Worm (Caenorhabditis elegans): ENCODE results near the gene Y39E4B.5.
A peak's percentile ranks its signal among the peaks of the same experiment; 100 is the strongest.

Gene Y39E4B.5

ce11 chrIII:13152697-13153391 lies 16.9 kb upstream of the Y39E4B.5 start, which contains the start of gene Y39E4B.10:
TSS of gene Y39E4B.10 (minus strand) at chrIII:13152858.
- TF ChIP-seq mep-1 (tag; optimal IDR thresholded peaks at IDR 0.05) (peak; percentile 2), mls-2 (tag; optimal IDR thresholded peaks at IDR 0.05) (no peak), elt-1 (tag; optimal IDR thresholded peaks at IDR 0.05; ENCODE audit: borderline replicate concordance, insufficient read depth) (no peak), pha-4 (tag; optimal IDR thresholded peaks at IDR 0.05) (peak; percentile 5), lin-13 (tag; optimal IDR thresholded peaks at IDR 0.05) (peak; percentile 20)

ce11 chrIII:13153517-13153916 lies 16.2 kb upstream of the Y39E4B.5 start, which contains the start of gene abce-1:
TSS of gene abce-1 (plus strand) at chrIII:13153817.
- TF ChIP-seq pha-4 (tag; optimal IDR thresholded peaks at IDR 0.05): no peak

- peak; percentile 4 for TF ChIP-seq M03D4.4 (tag; optimal IDR thresholded peaks at IDR 0.05)
- no peak for TF ChIP-seq bed-3 (GFP tag; optimal IDR thresholded peaks at IDR 0.05)
- peak; percentile 14 for TF ChIP-seq sptf-1 (tag; optimal IDR thresholded peaks at IDR 0.05)
- TF ChIP-seq hlh-1 (tag; optimal IDR thresholded peaks at IDR 0.05): no peak
- no peak for TF ChIP-seq tbx-8 (GFP tag; optimal IDR thresholded peaks at IDR 0.05)
- TF ChIP-seq ces-1 (GFP tag; optimal IDR thresholded peaks at IDR 0.05): no peak
- no peak for TF ChIP-seq ztf-11 (tag; optimal IDR thresholded peaks at IDR 0.05)
- TF ChIP-seq drap-1 (GFP tag; optimal IDR thresholded peaks at IDR 0.05): peak; percentile 17
- TF ChIP-seq blmp-1 (tag; optimal IDR thresholded peaks at IDR 0.05): no peak
- no peak for TF ChIP-seq lsy-2 (tag; optimal IDR thresholded peaks at IDR 0.05)
- peak; percentile 15 for TF ChIP-seq cnd-1 (tag; optimal IDR thresholded peaks at IDR 0.05)
- no peak for TF ChIP-seq nhr-76 (tag; optimal IDR thresholded peaks at IDR 0.05)
- TF ChIP-seq sem-2 (GFP tag; optimal IDR thresholded peaks at IDR 0.05): no peak
- TF ChIP-seq mep-1 (tag; optimal IDR thresholded peaks at IDR 0.05): no peak
Observed at ce11 chrIII:13160636-13161035, 9.1 kb upstream of the Y39E4B.5 start.

ce11 chrIII:13164902-13165301 lies 4.8 kb upstream of the Y39E4B.5 start:
- TF ChIP-seq unc-39 (tag; optimal IDR thresholded peaks at IDR 0.05) (no peak), lsy-2 (tag; optimal IDR thresholded peaks at IDR 0.05) (no peak)

- TF ChIP-seq unc-62 (GFP tag; optimal IDR thresholded peaks at IDR 0.05) (no peak), flh-1 (GFP tag; optimal IDR thresholded peaks at IDR 0.05) (no peak), ces-1 (GFP tag; optimal IDR thresholded peaks at IDR 0.05) (no peak), sptf-1 (tag; optimal IDR thresholded peaks at IDR 0.05) (no peak), snpc-4 (tag; optimal IDR thresholded peaks at IDR 0.05) (no peak), ceh-83 (GFP tag; optimal IDR thresholded peaks at IDR 0.05) (no peak), drap-1 (GFP tag; optimal IDR thresholded peaks at IDR 0.05) (no peak), nhr-76 (tag; optimal IDR thresholded peaks at IDR 0.05) (no peak), lin-13 (tag; optimal IDR thresholded peaks at IDR 0.05) (no peak), nhr-12 (tag; optimal IDR thresholded peaks at IDR 0.05) (no peak), unc-120 (tag; optimal IDR thresholded peaks at IDR 0.05; ENCODE audit: poor library complexity, severe bottlenecking) (no peak), mab-5 (tag; optimal IDR thresholded peaks at IDR 0.05) (no peak), lsy-2 (tag; optimal IDR thresholded peaks at IDR 0.05) (no peak), pha-4 (tag; optimal IDR thresholded peaks at IDR 0.05) (no peak), ceh-43 (GFP tag; optimal IDR thresholded peaks at IDR 0.05) (no peak), elt-1 (tag; optimal IDR thresholded peaks at IDR 0.05; ENCODE audit: borderline replicate concordance, insufficient read depth) (no peak), unc-39 (tag; optimal IDR thresholded peaks at IDR 0.05) (no peak), sem-2 (GFP tag; optimal IDR thresholded peaks at IDR 0.05) (no peak)
Observed at ce11 chrIII:13173687-13174086, 4.0 kb downstream of the Y39E4B.5 start.

- TF ChIP-seq zip-8 (tag; optimal IDR thresholded peaks at IDR 0.05) (peak; percentile 50), hlh-1 (tag; optimal IDR thresholded peaks at IDR 0.05) (no peak)
Observed at ce11 chrIII:13176876-13177275, 7.2 kb downstream of the Y39E4B.5 start.
